Worm (Caenorhabditis elegans) whole organism, young adult: ENCODE results near the gene Y4C6B.7.

ENCODE experiments used
- B0019.2 ChIP-seq: fragments of 200-800 bp; sonication (Bioruptor generic); conservative IDR thresholded peaks from 2 replicates; pipeline ENCODE4 v1.3.6; 2022; ENCODE audit warnings: missing genetic modification reagents, missing genetic modification characterization, missing compliant biosample characterization
- F23B12.7 ChIP-seq: sonication (generic microtip); optimal IDR thresholded peaks from 2 replicates; lab custom pipeline; 2017; ENCODE audit warnings: missing genetic modification characterization, mild to moderate bottlenecking, missing compliant biosample characterization, antibody characterized with exemption, moderate library complexity; ENCODE audit not compliant: insufficient read depth
- F33H1.4 ChIP-seq: fragments of 200-800 bp; sonication (Bioruptor generic); IDR thresholded peaks from 2 replicates; pipeline ENCODE4 v1.3.6; 2022; ENCODE audit warnings: missing genetic modification reagents, missing genetic modification characterization, missing compliant biosample characterization
- F39B2.1 ChIP-seq: fragments of 200-800 bp; sonication (Bioruptor generic); IDR thresholded peaks from 2 replicates; pipeline ENCODE4 v1.3.6; 2022; ENCODE audit warnings: missing genetic modification reagents, missing genetic modification characterization, missing compliant biosample characterization
- F49E8.2 ChIP-seq: sonication (generic microtip); optimal IDR thresholded peaks from 3 replicates; lab custom pipeline; 2017; ENCODE audit warnings: missing genetic modification characterization, mild to moderate bottlenecking, missing compliant biosample characterization, antibody characterized with exemption, moderate library complexity; ENCODE audit not compliant: insufficient read depth
- F52B5.7 ChIP-seq: sonication (generic microtip); optimal IDR thresholded peaks from 2 replicates; lab custom pipeline; 2016; ENCODE audit warnings: mild to moderate bottlenecking, missing genetic modification characterization, missing compliant biosample characterization
- K11D2.4 ChIP-seq: fragments of 200-800 bp; sonication (Bioruptor generic); IDR thresholded peaks from 2 replicates; pipeline ENCODE4 v1.3.6; 2022; ENCODE audit warnings: missing genetic modification reagents, missing genetic modification characterization, missing compliant biosample characterization
- Y56A3A.18 ChIP-seq: fragments of 200-800 bp; sonication (Bioruptor generic); IDR thresholded peaks from 2 replicates; pipeline ENCODE4 v1.3.6; 2022; ENCODE audit warnings: missing genetic modification reagents, missing genetic modification characterization, missing compliant biosample characterization
- Y79H2A.3 ChIP-seq: fragments of 200-800 bp; sonication (Bioruptor generic); conservative IDR thresholded peaks from 2 replicates; pipeline ENCODE4 v1.3.6; 2022; ENCODE audit warnings: missing genetic modification reagents, missing genetic modification characterization, missing compliant biosample characterization
- Y95B8A.8 ChIP-seq: fragments of 200-800 bp; sonication (Bioruptor generic); IDR thresholded peaks from 2 replicates; pipeline ENCODE4 v1.3.6; 2022; ENCODE audit warnings: missing genetic modification reagents, missing genetic modification characterization, missing compliant biosample characterization
- aptf-2 ChIP-seq: fragments of 200-800 bp; sonication (Bioruptor generic); conservative IDR thresholded peaks from 2 replicates; pipeline ENCODE4 v1.3.6; 2022; ENCODE audit warnings: missing genetic modification reagents, missing genetic modification characterization, missing compliant biosample characterization
- aptf-3 ChIP-seq: fragments of 200-800 bp; sonication (Bioruptor generic); IDR thresholded peaks from 2 replicates; pipeline ENCODE4 v1.3.6; 2022; ENCODE audit warnings: missing genetic modification characterization, missing compliant biosample characterization
- atf-7 ChIP-seq: sonication (generic microtip); optimal IDR thresholded peaks from 2 replicates; lab custom pipeline; 2017; ENCODE audit warnings: mild to moderate bottlenecking, missing genetic modification characterization, missing compliant biosample characterization
- attf-3 ChIP-seq: fragments of 200-800 bp; sonication (Bioruptor generic); conservative IDR thresholded peaks from 2 replicates; pipeline ENCODE4 v1.3.6; 2022; ENCODE audit warnings: missing genetic modification reagents, missing genetic modification characterization, missing compliant biosample characterization
- attf-6 ChIP-seq: fragments of 200-800 bp; sonication (Bioruptor generic); IDR thresholded peaks from 2 replicates; pipeline ENCODE4 v1.3.6; 2022; ENCODE audit warnings: missing genetic modification reagents, missing genetic modification characterization, missing compliant biosample characterization
- bed-2 ChIP-seq: fragments of 200-800 bp; sonication (Bioruptor generic); IDR thresholded peaks from 2 replicates; pipeline ENCODE4 v1.3.6; 2022; ENCODE audit warnings: missing genetic modification reagents, missing genetic modification characterization, missing compliant biosample characterization
- ccch-3 ChIP-seq: fragments of 200-800 bp; sonication (Bioruptor generic); optimal IDR thresholded peaks from 2 replicates; lab custom pipeline; 2018; ENCODE audit warnings: mild to moderate bottlenecking, missing genetic modification characterization, missing compliant biosample characterization
- ceh-100 ChIP-seq: fragments of 200-800 bp; sonication (Bioruptor generic); IDR thresholded peaks from 2 replicates; pipeline ENCODE4 v1.3.6; 2022; ENCODE audit warnings: missing genetic modification reagents, missing genetic modification characterization, missing compliant biosample characterization
- ceh-27 ChIP-seq: fragments of 200-800 bp; sonication (Bioruptor generic); optimal IDR thresholded peaks from 2 replicates; lab custom pipeline; 2018; ENCODE audit warnings: mild to moderate bottlenecking, missing genetic modification characterization, moderate library complexity, missing compliant biosample characterization
- ceh-58 ChIP-seq: fragments of 200-800 bp; sonication (Bioruptor generic); IDR thresholded peaks from 2 replicates; pipeline ENCODE4 v1.3.6; 2022; ENCODE audit warnings: missing genetic modification characterization, missing compliant biosample characterization
- dpl-1 ChIP-seq: fragments of 150-350 bp; optimal IDR thresholded peaks from 2 replicates; lab custom pipeline; 2014; ENCODE audit warnings: missing biosample characterization, missing genetic modification reagents, missing genetic modification characterization
- efl-1 ChIP-seq: fragments of 150-350 bp; optimal IDR thresholded peaks from 2 replicates; lab custom pipeline; 2014; ENCODE audit warnings: missing biosample characterization, missing genetic modification reagents, missing genetic modification characterization
- ets-4 ChIP-seq: fragments of 200-800 bp; sonication (Bioruptor generic); optimal IDR thresholded peaks from 2 replicates; lab custom pipeline; 2018; ENCODE audit warnings: mild to moderate bottlenecking, missing genetic modification characterization, missing compliant biosample characterization
- hlh-12 ChIP-seq: sonication (generic microtip); optimal IDR thresholded peaks from 2 replicates; lab custom pipeline; 2016; ENCODE audit warnings: missing genetic modification characterization, missing compliant biosample characterization
- hmg-20 ChIP-seq: fragments of 200-800 bp; sonication (Bioruptor generic); IDR thresholded peaks from 2 replicates; pipeline ENCODE4 v1.3.6; 2022; ENCODE audit warnings: missing genetic modification reagents, missing genetic modification characterization, missing compliant biosample characterization
- let-526 ChIP-seq: fragments of 200-800 bp; sonication (Bioruptor generic); IDR thresholded peaks from 2 replicates; pipeline ENCODE4 v1.3.6; 2022; ENCODE audit warnings: missing genetic modification reagents, missing genetic modification characterization, missing compliant biosample characterization
- lin-35 ChIP-seq, 3 experiments: fragments of 150-350 bp in 2 of 3; sonication (generic microtip) in 1 of 3; optimal IDR thresholded peaks; 2 replicates each; lab custom pipeline; 2014 to 2018; ENCODE audit warnings: missing biosample characterization in 3 of 3, missing genetic modification characterization in 3 of 3, missing genetic modification reagents in 3 of 3
- lsl-1 ChIP-seq: fragments of 200-800 bp; sonication (Bioruptor generic); optimal IDR thresholded peaks from 2 replicates; lab custom pipeline; 2018; ENCODE audit warnings: mild to moderate bottlenecking, missing genetic modification characterization, moderate library complexity, missing compliant biosample characterization
- lsy-27 ChIP-seq: sonication (generic microtip); optimal IDR thresholded peaks from 2 replicates; lab custom pipeline; 2017; ENCODE audit warnings: missing genetic modification characterization, mild to moderate bottlenecking, missing compliant biosample characterization, antibody characterized with exemption, missing genotype, borderline replicate concordance; ENCODE audit not compliant: insufficient read depth
- madf-10 ChIP-seq: sonication (generic microtip); optimal IDR thresholded peaks from 2 replicates; lab custom pipeline; 2016; ENCODE audit warnings: mild to moderate bottlenecking, missing genetic modification characterization, missing compliant biosample characterization
- madf-6 ChIP-seq: fragments of 200-800 bp; sonication (Bioruptor generic); IDR thresholded peaks from 2 replicates; pipeline ENCODE4 v1.3.6; 2022; ENCODE audit warnings: missing genetic modification reagents, missing genetic modification characterization, missing compliant biosample characterization
- mcd-1 ChIP-seq: fragments of 200-800 bp; sonication (Bioruptor generic); IDR thresholded peaks from 2 replicates; pipeline ENCODE4 v1.3.6; 2022; ENCODE audit warnings: missing genetic modification reagents, missing genetic modification characterization, missing compliant biosample characterization
- nfyb-1 ChIP-seq: fragments of 200-800 bp; sonication (Bioruptor generic); IDR thresholded peaks from 2 replicates; pipeline ENCODE4 v1.3.6; 2022; ENCODE audit warnings: missing genetic modification reagents, missing genetic modification characterization, missing compliant biosample characterization
- nhr-90 ChIP-seq: sonication (generic microtip); optimal IDR thresholded peaks from 2 replicates; lab custom pipeline; 2016; ENCODE audit warnings: missing genotype, mild to moderate bottlenecking, missing genetic modification characterization, missing compliant biosample characterization
- pbrm-1 ChIP-seq: fragments of 200-800 bp; sonication (Bioruptor generic); IDR thresholded peaks from 2 replicates; pipeline ENCODE4 v1.3.6; 2022; ENCODE audit warnings: missing genetic modification reagents, missing genetic modification characterization, missing compliant biosample characterization
- repo-1 ChIP-seq: sonication (generic microtip); optimal IDR thresholded peaks from 2 replicates; lab custom pipeline; 2017; ENCODE audit warnings: mild to moderate bottlenecking, missing genetic modification characterization, missing compliant biosample characterization
- snpc-3.4 ChIP-seq: sonication (generic microtip); optimal IDR thresholded peaks from 2 replicates; lab custom pipeline; 2017; ENCODE audit warnings: missing genetic modification characterization, mild to moderate bottlenecking, missing compliant biosample characterization, antibody characterized with exemption, moderate library complexity, missing genotype, missing genetic modification reagents
- snpc-4 ChIP-seq, 5 experiments: fragments of 150-350 bp in 1 of 5; sonication (generic microtip) in 4 of 5; optimal IDR thresholded peaks; 2 replicates each; lab custom pipeline; 2014 to 2018; ENCODE audit warnings: missing genetic modification characterization in 5 of 5, missing biosample characterization in 3 of 5, antibody characterized with exemption in 2 of 5, mild to moderate bottlenecking in 2 of 5, missing compliant biosample characterization in 2 of 5, missing genotype in 2 of 5, moderate library complexity in 2 of 5, missing genetic modification reagents in 1 of 5
- somi-1 ChIP-seq: fragments of 200-800 bp; sonication (Bioruptor generic); optimal IDR thresholded peaks from 2 replicates; lab custom pipeline; 2018; ENCODE audit warnings: mild to moderate bottlenecking, missing genetic modification characterization, missing compliant biosample characterization
- tbp1 ChIP-seq: fragments of 200-800 bp; sonication (Bioruptor generic); optimal IDR thresholded peaks from 2 replicates; lab custom pipeline; 2018; ENCODE audit warnings: mild to moderate bottlenecking, missing genetic modification characterization, missing compliant biosample characterization
- unc-130 ChIP-seq: sonication (generic microtip); optimal IDR thresholded peaks from 2 replicates; lab custom pipeline; 2016; ENCODE audit warnings: missing genetic modification reagents, missing genetic modification characterization, missing compliant biosample characterization
- ztf-28 ChIP-seq: fragments of 200-800 bp; sonication (Bioruptor generic); IDR thresholded peaks from 2 replicates; pipeline ENCODE4 v1.3.6; 2022; ENCODE audit warnings: missing genetic modification reagents, missing genetic modification characterization, missing compliant biosample characterization
- ztf-6 ChIP-seq: fragments of 200-800 bp; sonication (Bioruptor generic); IDR thresholded peaks from 2 replicates; pipeline ENCODE4 v1.3.6; 2022; ENCODE audit warnings: missing genetic modification reagents, missing genetic modification characterization, missing compliant biosample characterization

Gene Y4C6B.7

ce11 chrIV:5354124-5354523 lies 860 bp upstream of the Y4C6B.7 start, which contains the start of gene Y4C6B.1:
Gene Y4C6B.1, plus strand, starts transcription at chrIV:5354488.
- TF ChIP-seq aptf-3 (GFP tag; lab: Robert Waterston, UW) = no peak
- TF ChIP-seq ceh-27 (GFP tag; lab: Kevin White, UChicago) = no peak
- no peak for TF ChIP-seq attf-3
- TF ChIP-seq unc-130 = no peak
- TF ChIP-seq hlh-12 = no peak
- no peak for TF ChIP-seq ets-4 (GFP tag; lab: Kevin White, UChicago)
- TF ChIP-seq madf-10 (tag; lab: Kevin White, UChicago) = no peak
- no peak for TF ChIP-seq Y79H2A.3 (GFP tag; lab: Robert Waterston, UW)
- no peak for TF ChIP-seq attf-6 (GFP tag; lab: Robert Waterston, UW)
- TF ChIP-seq pbrm-1 (GFP tag; lab: Robert Waterston, UW) = no peak
- no peak for TF ChIP-seq hmg-20 (GFP tag; lab: Robert Waterston, UW)
- no peak for TF ChIP-seq ceh-58 (GFP tag; lab: Robert Waterston, UW)
- peak; percentile 8 for TF ChIP-seq dpl-1 (GFP tag; lab: Kevin White, UChicago)
- TF ChIP-seq F52B5.7 (tag; lab: Kevin White, UChicago) = no peak
- no peak for TF ChIP-seq F49E8.2 (tag; lab: Kevin White, UChicago)
- TF ChIP-seq bed-2 = no peak
- TF ChIP-seq nfyb-1 (GFP tag; lab: Robert Waterston, UW) = no peak
- no peak for TF ChIP-seq ztf-28 (GFP tag; lab: Robert Waterston, UW)
- no peak for TF ChIP-seq snpc-4 (GFP tag; optimal IDR thresholded peaks at IDR 0.05; lab: Kevin White, UChicago)
- TF ChIP-seq snpc-4 (tag; optimal IDR thresholded peaks at IDR 0.05; lab: Kevin White, UChicago) = peak in 3 of 4 experiments; percentile 59 to 80 (median 72)
- no peak for TF ChIP-seq B0019.2 (GFP tag; lab: Robert Waterston, UW)
- TF ChIP-seq aptf-2 = no peak
- no peak for TF ChIP-seq let-526 (GFP tag; lab: Robert Waterston, UW)
- TF ChIP-seq F23B12.7 (tag; lab: Kevin White, UChicago) = no peak
- TF ChIP-seq lin-35 (GFP tag; optimal IDR thresholded peaks at IDR 0.05; lab: Kevin White, UChicago) = no peak
- no peak for TF ChIP-seq ztf-6 (GFP tag; lab: Robert Waterston, UW)
- no peak for TF ChIP-seq K11D2.4 (GFP tag; lab: Robert Waterston, UW)
- peak; percentile 56 for TF ChIP-seq lsl-1 (GFP tag; lab: Kevin White, UChicago)
- peak; percentile 69 for TF ChIP-seq mcd-1 (GFP tag; lab: Robert Waterston, UW)
- TF ChIP-seq F39B2.1 = no peak
- TF ChIP-seq lsy-27 = no peak
- TF ChIP-seq nhr-90 (tag; lab: Kevin White, UChicago) = no peak
- peak; percentile 24 for TF ChIP-seq tbp1
- no peak for TF ChIP-seq F33H1.4 (GFP tag; lab: Robert Waterston, UW)
- no peak for TF ChIP-seq ccch-3 (GFP tag; lab: Kevin White, UChicago)
- TF ChIP-seq atf-7 (tag; lab: Kevin White, UChicago) = no peak
- TF ChIP-seq Y56A3A.18 (GFP tag; lab: Robert Waterston, UW) = no peak
- TF ChIP-seq efl-1 (GFP tag; lab: Kevin White, UChicago) = peak; percentile 61
- TF ChIP-seq ceh-100 (GFP tag; lab: Robert Waterston, UW) = no peak
- no peak for TF ChIP-seq repo-1
- peak; percentile 10 for TF ChIP-seq snpc-3.4 (tag; lab: Kevin White, UChicago)
- no peak for TF ChIP-seq somi-1 (GFP tag; lab: Kevin White, UChicago)
- TF ChIP-seq madf-6 (GFP tag; lab: Robert Waterston, UW) = no peak
- TF ChIP-seq Y95B8A.8 (GFP tag; lab: Robert Waterston, UW) = no peak
